Worm (Caenorhabditis elegans): ENCODE results near the gene nspg-13.

DNA sequence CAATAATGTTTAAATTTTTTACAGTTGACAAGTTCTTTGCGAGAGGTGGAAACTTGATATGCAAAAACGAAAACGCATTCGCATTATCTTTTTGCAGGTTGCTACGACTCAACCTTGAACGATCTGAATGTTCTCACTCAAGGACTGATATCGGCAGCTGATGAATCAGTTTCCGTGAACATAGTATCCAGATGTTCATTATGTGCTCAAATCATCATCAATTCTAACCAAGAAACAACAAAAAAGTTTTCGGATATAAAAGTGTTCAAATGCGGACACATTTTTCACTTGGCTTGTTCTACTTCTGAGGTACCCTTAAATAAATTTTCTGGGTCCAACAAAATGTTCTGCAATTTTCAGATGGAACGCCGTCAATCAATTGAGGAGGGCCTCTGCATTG, 34.1 kb downstream of the nspg-13 start:
- TF ChIP-seq lsl-1 (GFP tag; optimal IDR thresholded peaks at IDR 0.05) = no peak
- no peak for TF ChIP-seq lag-1 (GFP tag; IDR thresholded peaks at IDR 0.05)
